Worm (Caenorhabditis elegans) whole organism, young adult: Measurements from ENCODE around the gene C49F5.8.

ENCODE experiments used
- ama-1 ChIP-seq, 3 experiments: fragments of 150-350 bp in 1 of 3; sonication (generic microtip) in 2 of 3; optimal IDR thresholded peaks; 2 replicates each; lab custom pipeline; 2014 to 2018; ENCODE audit warnings: missing biosample characterization in 2 of 3, missing genetic modification characterization in 2 of 3, missing genetic modification reagents in 2 of 3
- nhr-90 ChIP-seq: sonication (generic microtip); optimal IDR thresholded peaks from 2 replicates; lab custom pipeline; 2016; ENCODE audit warnings: missing genotype, mild to moderate bottlenecking, missing genetic modification characterization, missing compliant biosample characterization
- snpc-4 ChIP-seq, 5 experiments: fragments of 150-350 bp in 1 of 5; sonication (generic microtip) in 4 of 5; optimal IDR thresholded peaks; 2 replicates each; lab custom pipeline; 2014 to 2018; ENCODE audit warnings: missing genetic modification characterization in 5 of 5, missing biosample characterization in 3 of 5, antibody characterized with exemption in 2 of 5, mild to moderate bottlenecking in 2 of 5, missing compliant biosample characterization in 2 of 5, missing genotype in 2 of 5, moderate library complexity in 2 of 5, missing genetic modification reagents in 1 of 5

DNA sequence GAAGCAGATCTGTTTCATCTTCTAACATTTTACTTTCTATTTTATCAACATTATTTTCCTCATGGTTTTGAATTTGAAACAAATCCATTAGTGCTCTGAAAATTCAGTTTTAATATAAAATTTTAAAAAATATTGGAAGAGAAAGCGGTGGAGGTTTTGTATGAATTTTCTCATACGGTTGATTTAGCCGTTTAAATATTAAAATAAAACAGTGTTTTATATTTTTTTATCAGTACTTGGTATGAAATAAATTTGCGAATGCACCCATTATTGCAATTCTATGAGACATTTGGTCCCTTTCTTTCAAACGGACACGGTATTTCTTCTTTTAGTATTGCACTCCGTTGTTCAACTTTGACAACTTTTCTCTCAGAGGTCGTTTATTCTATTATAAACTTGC lies 28.4 kb upstream of the C49F5.8 start, which contains the start of gene dot-1.4:
- no peak for TF ChIP-seq nhr-90 (tag; lab: Kevin White, UChicago)
- TF ChIP-seq ama-1 (optimal IDR thresholded peaks at IDR 0.05; lab: Kevin White, UChicago) = no peak
- TF ChIP-seq ama-1 (GFP tag; optimal IDR thresholded peaks at IDR 0.05; lab: Kevin White, UChicago) = no peak
- no peak for TF ChIP-seq snpc-4 (GFP tag; optimal IDR thresholded peaks at IDR 0.05; lab: Kevin White, UChicago)
- no peak for TF ChIP-seq snpc-4 (tag; optimal IDR thresholded peaks at IDR 0.05; lab: Kevin White, UChicago)
